Worm (Caenorhabditis elegans) whole organism, L3 larva: Measurements from ENCODE around the gene pqn-41.

Experiments used
- R02D3.7 ChIP-seq: fragments of 150-350 bp; optimal IDR thresholded peaks from 2 replicates; lab custom pipeline; 2014; ENCODE audit warnings: missing biosample characterization, missing genetic modification characterization
- ZK546.5 ChIP-seq: sonication (generic microtip); optimal IDR thresholded peaks from 2 replicates; lab custom pipeline; 2017; ENCODE audit warnings: missing biosample characterization, missing genetic modification characterization
- aly-2 ChIP-seq: fragments of 150-350 bp; optimal IDR thresholded peaks from 2 replicates; lab custom pipeline; 2014; ENCODE audit warnings: missing biosample characterization, missing genetic modification characterization
- ama-1 ChIP-seq: fragments of 150-350 bp; optimal IDR thresholded peaks from 2 replicates; lab custom pipeline; 2018
- ceh-16 ChIP-seq: sonication (generic microtip); optimal IDR thresholded peaks from 2 replicates; lab custom pipeline; 2017; ENCODE audit warnings: missing biosample characterization, missing genetic modification characterization
- ceh-28 ChIP-seq: fragments of 150-350 bp; optimal IDR thresholded peaks from 2 replicates; lab custom pipeline; 2014; ENCODE audit warnings: missing biosample characterization, missing genetic modification reagents, missing genetic modification characterization
- ceh-82 ChIP-seq: fragments of 150-350 bp; optimal IDR thresholded peaks from 2 replicates; lab custom pipeline; 2014; ENCODE audit warnings: missing biosample characterization, missing genetic modification characterization
- ceh-9 ChIP-seq: sonication (generic microtip); optimal IDR thresholded peaks from 2 replicates; lab custom pipeline; 2018; ENCODE audit warnings: missing biosample characterization, missing genetic modification characterization
- daf-12 ChIP-seq: fragments of 150-350 bp; optimal IDR thresholded peaks from 2 replicates; lab custom pipeline; 2014; ENCODE audit warnings: missing biosample characterization, missing genetic modification reagents, missing genetic modification characterization
- egl-27 ChIP-seq: sonication (generic microtip); optimal IDR thresholded peaks from 4 replicates; lab custom pipeline; 2017; ENCODE audit warnings: missing biosample characterization, missing genetic modification reagents, missing genetic modification characterization
- egl-5 ChIP-seq: fragments of 150-350 bp; optimal IDR thresholded peaks from 2 replicates; lab custom pipeline; 2017; ENCODE audit warnings: missing biosample characterization, missing genetic modification reagents, missing genetic modification characterization, inconsistent platforms
- elt-1 ChIP-seq: fragments of 150-350 bp; optimal IDR thresholded peaks from 2 replicates; lab custom pipeline; 2014; ENCODE audit warnings: missing biosample characterization, missing genetic modification characterization
- elt-2 ChIP-seq: sonication (generic microtip); optimal IDR thresholded peaks from 2 replicates; lab custom pipeline; 2016; ENCODE audit warnings: missing genetic modification reagents, mild to moderate bottlenecking, missing genetic modification characterization, missing compliant biosample characterization
- elt-3 ChIP-seq, 3 experiments: fragments of 150-350 bp in 1 of 3; sonication (generic microtip) in 2 of 3; optimal IDR thresholded peaks; 2 replicates in 2 of 3; 4 replicates in 1 of 3; lab custom pipeline; 2014 to 2017; ENCODE audit warnings: missing biosample characterization in 3 of 3, missing genetic modification characterization in 3 of 3
- eor-1 ChIP-seq, 2 experiments: fragments of 150-350 bp; optimal IDR thresholded peaks; 2 replicates each; lab custom pipeline; 2014 to 2018; ENCODE audit warnings: missing biosample characterization in 2 of 2, missing genetic modification characterization in 2 of 2
- fkh-10 ChIP-seq: sonication (generic microtip); optimal IDR thresholded peaks from 2 replicates; lab custom pipeline; 2017; ENCODE audit warnings: missing biosample characterization, missing genetic modification reagents, missing genetic modification characterization
- fkh-2 ChIP-seq: fragments of 150-350 bp; optimal IDR thresholded peaks from 2 replicates; lab custom pipeline; 2014; ENCODE audit warnings: missing biosample characterization, missing genetic modification reagents, missing genetic modification characterization
- fos-1 ChIP-seq: fragments of 150-350 bp; optimal IDR thresholded peaks from 2 replicates; lab custom pipeline; 2014; ENCODE audit warnings: missing biosample characterization, missing genetic modification characterization
- hmg-11 ChIP-seq: sonication (generic microtip); optimal IDR thresholded peaks from 2 replicates; lab custom pipeline; 2016; ENCODE audit warnings: missing genetic modification characterization, missing compliant biosample characterization
- jun-1 ChIP-seq: fragments of 150-350 bp; optimal IDR thresholded peaks from 2 replicates; lab custom pipeline; 2014; ENCODE audit warnings: missing biosample characterization, missing genetic modification reagents, missing genetic modification characterization
- lin-15B ChIP-seq: fragments of 150-350 bp; optimal IDR thresholded peaks from 2 replicates; lab custom pipeline; 2014; ENCODE audit warnings: missing biosample characterization, missing genetic modification characterization
- lin-39 ChIP-seq: fragments of 150-350 bp; optimal IDR thresholded peaks from 2 replicates; lab custom pipeline; 2018; ENCODE audit warnings: missing biosample characterization, missing genetic modification reagents, missing genetic modification characterization
- lsy-12 ChIP-seq: sonication (generic microtip); optimal IDR thresholded peaks from 2 replicates; lab custom pipeline; 2016; ENCODE audit warnings: mild to moderate bottlenecking, missing genetic modification characterization, missing compliant biosample characterization
- mdl-1 ChIP-seq: fragments of 150-350 bp; optimal IDR thresholded peaks from 2 replicates; lab custom pipeline; 2014; ENCODE audit warnings: missing biosample characterization, missing genetic modification characterization
- mml-1 ChIP-seq: fragments of 150-350 bp; sonication (generic microtip); optimal IDR thresholded peaks from 3 replicates; lab custom pipeline; 2014; ENCODE audit warnings: missing biosample characterization, missing genetic modification characterization
- nfya-1 ChIP-seq: sonication (generic microtip); optimal IDR thresholded peaks from 2 replicates; lab custom pipeline; 2017; ENCODE audit warnings: missing genetic modification characterization, mild to moderate bottlenecking, missing compliant biosample characterization, antibody characterized with exemption, moderate library complexity; ENCODE audit not compliant: insufficient read depth
- nhr-11 ChIP-seq: fragments of 150-350 bp; optimal IDR thresholded peaks from 2 replicates; lab custom pipeline; 2014; ENCODE audit warnings: missing biosample characterization, missing genetic modification characterization
- nhr-12 ChIP-seq: fragments of 150-350 bp; optimal IDR thresholded peaks from 2 replicates; lab custom pipeline; 2014; ENCODE audit warnings: missing biosample characterization, missing genetic modification characterization
- nhr-23 ChIP-seq: fragments of 150-350 bp; optimal IDR thresholded peaks from 2 replicates; lab custom pipeline; 2014; ENCODE audit warnings: missing biosample characterization, missing genetic modification reagents, missing genetic modification characterization
- nhr-237 ChIP-seq: fragments of 150-350 bp; optimal IDR thresholded peaks from 2 replicates; lab custom pipeline; 2014; ENCODE audit warnings: missing biosample characterization, missing genetic modification characterization
- nhr-25 ChIP-seq: sonication (generic microtip); optimal IDR thresholded peaks from 2 replicates; lab custom pipeline; 2017; ENCODE audit warnings: missing biosample characterization, missing genetic modification characterization
- nhr-28 ChIP-seq: fragments of 150-350 bp; optimal IDR thresholded peaks from 2 replicates; lab custom pipeline; 2014; ENCODE audit warnings: missing biosample characterization, missing genetic modification characterization
- nhr-43 ChIP-seq: sonication (generic microtip); optimal IDR thresholded peaks from 2 replicates; lab custom pipeline; 2016; ENCODE audit warnings: mild to moderate bottlenecking, missing genetic modification characterization, missing compliant biosample characterization; ENCODE audit not compliant: poor library complexity, severe bottlenecking
- nhr-67 ChIP-seq: fragments of 150-350 bp; optimal IDR thresholded peaks from 2 replicates; lab custom pipeline; 2014; ENCODE audit warnings: missing biosample characterization, missing genetic modification characterization
- nhr-76 ChIP-seq: fragments of 150-350 bp; sonication (generic microtip); optimal IDR thresholded peaks from 5 replicates; lab custom pipeline; 2014; ENCODE audit warnings: missing biosample characterization, missing genetic modification characterization
- nhr-77 ChIP-seq: fragments of 150-350 bp; optimal IDR thresholded peaks from 2 replicates; lab custom pipeline; 2014; ENCODE audit warnings: missing biosample characterization, missing genetic modification characterization
- pha-4 ChIP-seq: fragments of 150-350 bp; optimal IDR thresholded peaks from 2 replicates; lab custom pipeline; 2014; ENCODE audit warnings: missing biosample characterization, missing genetic modification reagents, missing genetic modification characterization
- pqm-1 ChIP-seq: fragments of 150-350 bp; optimal IDR thresholded peaks from 2 replicates; lab custom pipeline; 2017; ENCODE audit warnings: missing biosample characterization, missing genetic modification characterization, inconsistent platforms
- sea-2 ChIP-seq: fragments of 150-350 bp; sonication (generic microtip); optimal IDR thresholded peaks from 4 replicates; lab custom pipeline; 2014; ENCODE audit warnings: missing biosample characterization, missing genetic modification reagents, missing genetic modification characterization
- skn-1 ChIP-seq: fragments of 150-350 bp; optimal IDR thresholded peaks from 2 replicates; lab custom pipeline; 2014; ENCODE audit warnings: missing biosample characterization, missing genetic modification characterization
- snpc-4 ChIP-seq: fragments of 150-350 bp; optimal IDR thresholded peaks from 2 replicates; lab custom pipeline; 2014; ENCODE audit warnings: missing biosample characterization, missing genetic modification characterization
- tbx-2 ChIP-seq: sonication (generic microtip); optimal IDR thresholded peaks from 2 replicates; lab custom pipeline; 2016; ENCODE audit warnings: mild to moderate bottlenecking, missing genetic modification characterization, missing compliant biosample characterization
- unc-39 ChIP-seq: sonication (generic microtip); optimal IDR thresholded peaks from 4 replicates; lab custom pipeline; 2017; ENCODE audit warnings: missing biosample characterization, missing genetic modification characterization
- unc-62 ChIP-seq: fragments of 150-350 bp; sonication (generic microtip); optimal IDR thresholded peaks from 4 replicates; lab custom pipeline; 2014; ENCODE audit warnings: missing biosample characterization, missing genetic modification reagents, missing genetic modification characterization
- zag-1 ChIP-seq: fragments of 150-350 bp; optimal IDR thresholded peaks from 2 replicates; lab custom pipeline; 2014; ENCODE audit warnings: missing biosample characterization, missing genetic modification characterization
- ztf-11 ChIP-seq: fragments of 150-350 bp; optimal IDR thresholded peaks from 2 replicates; lab custom pipeline; 2014; ENCODE audit warnings: missing biosample characterization, missing genetic modification characterization
- ztf-4 ChIP-seq: fragments of 150-350 bp; optimal IDR thresholded peaks from 2 replicates; lab custom pipeline; 2014; ENCODE audit warnings: missing biosample characterization, missing genetic modification characterization

The pqn-41 gene

ce11 chrIII:1921136-1921680 lies 15.4 kb downstream of the pqn-41 start:
- TF ChIP-seq daf-12 (tag; lab: Kevin White, UChicago) (peak; percentile 25), skn-1 (peak; percentile 71), ceh-9 (tag; lab: Kevin White, UChicago) (no peak), sea-2 (GFP tag; lab: Kevin White, UChicago) (peak; percentile 11), snpc-4 (peak; percentile 73), egl-5 (tag; lab: Kevin White, UChicago) (peak; percentile 52), eor-1 (tag; optimal IDR thresholded peaks at IDR 0.05; lab: Kevin White, UChicago) (peak in 1 of 2 experiments; percentile 55), pqm-1 (peak; percentile 80), R02D3.7 (tag; lab: Kevin White, UChicago) (peak; percentile 72), ceh-16 (tag; lab: Kevin White, UChicago) (no peak), fos-1 (tag; lab: Kevin White, UChicago) (peak; percentile 54), ceh-28 (tag; lab: Kevin White, UChicago) (peak; percentile 91), nhr-11 (tag; lab: Kevin White, UChicago) (peak; percentile 90), fkh-2 (tag; lab: Kevin White, UChicago) (no peak), aly-2 (tag; lab: Kevin White, UChicago) (no peak), egl-27 (tag; lab: Kevin White, UChicago) (peak; percentile 86), unc-39 (no peak), nhr-25 (tag; lab: Kevin White, UChicago) (peak; percentile 88), elt-1 (peak; percentile 70), nhr-237 (tag; lab: Kevin White, UChicago) (no peak), nhr-28 (tag; lab: Kevin White, UChicago) (no peak), elt-2 (peak; percentile 92), unc-62 (GFP tag; lab: Kevin White, UChicago) (peak; percentile 39), tbx-2 (tag; lab: Kevin White, UChicago) (peak; percentile 96), nhr-43 (peak; percentile 97), nhr-67 (tag; lab: Kevin White, UChicago) (no peak), nfya-1 (peak; percentile 91), zag-1 (tag; lab: Kevin White, UChicago) (peak; percentile 71), hmg-11 (peak; percentile 94), ceh-82 (peak; percentile 52), pha-4 (peak; percentile 94), nhr-76 (no peak), jun-1 (tag; lab: Kevin White, UChicago) (peak; percentile 96), ztf-11 (no peak), nhr-12 (no peak), mdl-1 (peak; percentile 87), lsy-12 (tag; lab: Kevin White, UChicago) (peak; percentile 89), nhr-77 (peak; percentile 42), ama-1 (peak; percentile 29), nhr-23 (tag; lab: Kevin White, UChicago) (peak; percentile 95), ZK546.5 (no peak), ztf-4 (tag; lab: Kevin White, UChicago) (peak; percentile 36), lin-39 (tag; lab: Kevin White, UChicago) (peak; percentile 35), lin-15B (tag; lab: Kevin White, UChicago) (peak; percentile 63), fkh-10 (GFP tag; lab: Kevin White, UChicago) (peak; percentile 93), mml-1 (no peak), elt-3 (tag; optimal IDR thresholded peaks at IDR 0.05; lab: Kevin White, UChicago) (peak; percentile 4 to 82 (median 31))

- TF ChIP-seq nhr-43 (no peak), ztf-11 (no peak), nhr-11 (tag; lab: Kevin White, UChicago) (no peak), nhr-76 (no peak)
Measured at ce11 chrIII:1922081-1922480, 16.3 kb downstream of the pqn-41 start.
